Worm (Caenorhabditis elegans): Measurements from ENCODE around the gene ilys-2.

Gene ilys-2

ce11 chrIV:2497615-2498183 is 30.2 kb downstream of the ilys-2 start, which contains the start of gene Y69A2AR.16 (continued):
- TF ChIP-seq let-607 (tag; optimal IDR thresholded peaks at IDR 0.05) = peak in 1 of 2 experiments; percentile 26
- TF ChIP-seq hsf-1 (GFP tag; IDR thresholded peaks at IDR 0.05) = no peak
- no peak for TF ChIP-seq F39B2.1 (GFP tag; IDR thresholded peaks at IDR 0.05)
- no peak for TF ChIP-seq snpc-1.3 (tag; optimal IDR thresholded peaks at IDR 0.05; ENCODE audit: insufficient read depth)
- TF ChIP-seq repo-1 (tag; optimal IDR thresholded peaks at IDR 0.05) = peak; percentile 72
- TF ChIP-seq F33H1.4 (GFP tag; IDR thresholded peaks at IDR 0.05) = no peak; the same call in 1 of the 2 replicates
- TF ChIP-seq mxl-1 (tag; optimal IDR thresholded peaks at IDR 0.05) = no peak
- TF ChIP-seq sea-2 (GFP tag; IDR thresholded peaks at IDR 0.05) = no peak
- TF ChIP-seq B0035.1 (tag; optimal IDR thresholded peaks at IDR 0.05) = peak; percentile 28
- no peak for TF ChIP-seq T26A5.8 (tag; optimal IDR thresholded peaks at IDR 0.05)
- peak in 1 of 3 experiments; percentile 12 for TF ChIP-seq lin-35 (GFP tag; optimal IDR thresholded peaks at IDR 0.05)
- TF ChIP-seq egrh-3 (GFP tag; IDR thresholded peaks at IDR 0.05) = no peak
- peak; percentile 67; the same call in 1 of the 2 replicates for TF ChIP-seq Y53G8AR.9 (GFP tag; conservative IDR thresholded peaks at IDR 0.05)
- TF ChIP-seq B0019.2 (GFP tag; conservative IDR thresholded peaks at IDR 0.05) = no peak
- TF ChIP-seq ceh-79 (tag; optimal IDR thresholded peaks at IDR 0.05) = no peak
- no peak for TF ChIP-seq F22D6.2 (tag; optimal IDR thresholded peaks at IDR 0.05)
- TF ChIP-seq nhr-27 (tag; optimal IDR thresholded peaks at IDR 0.05) = no peak
- TF ChIP-seq ZK185.1 (tag; optimal IDR thresholded peaks at IDR 0.05; ENCODE audit: poor library complexity, severe bottlenecking) = no peak
- TF ChIP-seq sdz-38 (tag; optimal IDR thresholded peaks at IDR 0.05) = no peak
- TF ChIP-seq madf-10 (tag; optimal IDR thresholded peaks at IDR 0.05) = no peak
- TF ChIP-seq hrde-1 (tag; optimal IDR thresholded peaks at IDR 0.05; ENCODE audit: borderline replicate concordance) = peak; percentile 43
- no peak for TF ChIP-seq T07F8.4 (tag; optimal IDR thresholded peaks at IDR 0.05)
- TF ChIP-seq rpc-1 (optimal IDR thresholded peaks at IDR 0.05) = no peak
- no peak for TF ChIP-seq rpc-1 (tag; optimal IDR thresholded peaks at IDR 0.05)
- TF ChIP-seq nhr-80 (tag; optimal IDR thresholded peaks at IDR 0.05) = no peak
- peak; percentile 45 for TF ChIP-seq fkh-3 (tag; optimal IDR thresholded peaks at IDR 0.05)
- no peak for TF ChIP-seq ccch-3 (GFP tag; optimal IDR thresholded peaks at IDR 0.05)
- TF ChIP-seq pha-4 (tag; optimal IDR thresholded peaks at IDR 0.05) = no peak
- TF ChIP-seq chd-7 (tag; optimal IDR thresholded peaks at IDR 0.05) = no peak
- TF ChIP-seq B0336.3 (GFP tag; IDR thresholded peaks at IDR 0.05) = no peak
- TF ChIP-seq Y95B8A.8 (GFP tag; IDR thresholded peaks at IDR 0.05) = no peak
- TF ChIP-seq F49E8.2 (tag; optimal IDR thresholded peaks at IDR 0.05; ENCODE audit: insufficient read depth) = no peak
- TF ChIP-seq unc-130 (GFP tag; optimal IDR thresholded peaks at IDR 0.05) = no peak
- TF ChIP-seq F10E7.11 (tag; optimal IDR thresholded peaks at IDR 0.05) = peak; percentile 14
- TF ChIP-seq die-1 (tag; optimal IDR thresholded peaks at IDR 0.05) = no peak

ce11 chrIV:2502609-2503008 is 35.1 kb downstream of the ilys-2 start:
- TF ChIP-seq hsf-1 (GFP tag; IDR thresholded peaks at IDR 0.05) (peak; percentile 71), madf-6 (GFP tag; IDR thresholded peaks at IDR 0.05) (peak; percentile 45; the same call in 1 of the 2 replicates)

- TF ChIP-seq pha-4 (tag; optimal IDR thresholded peaks at IDR 0.05) (no peak), F39B2.1 (GFP tag; IDR thresholded peaks at IDR 0.05) (no peak), C06A6.2 (GFP tag; conservative IDR thresholded peaks at IDR 0.05) (no peak), rcor-1 (GFP tag; IDR thresholded peaks at IDR 0.05) (no peak), somi-1 (GFP tag; optimal IDR thresholded peaks at IDR 0.05) (no peak), aptf-2 (GFP tag; conservative IDR thresholded peaks at IDR 0.05) (no peak), K11D2.4 (GFP tag; IDR thresholded peaks at IDR 0.05) (no peak), nfya-2 (GFP tag; IDR thresholded peaks at IDR 0.05) (no peak)
Observed at ce11 chrIV:2507824-2508223, 40.3 kb downstream of the ilys-2 start, which contains the start of gene Y69A2AR.22. Gene Y69A2AR.22 (minus strand): TSS chrIV:2507924.
